Worm (Caenorhabditis elegans) whole organism, L4 larva: ENCODE data around the gene cec-3.
A peak's percentile ranks its signal among the peaks of the same experiment; 100 is the strongest.

Source experiments
- F49E8.2 ChIP-seq: sonication (generic microtip); optimal IDR thresholded peaks from 2 replicates; lab custom pipeline; 2016; ENCODE audit warnings: missing compliant biosample characterization, mild to moderate bottlenecking, missing genetic modification characterization, borderline replicate concordance
- R02D3.7 ChIP-seq: fragments of 150-350 bp; sonication (generic microtip); optimal IDR thresholded peaks from 3 replicates; lab custom pipeline; 2014; ENCODE audit warnings: missing biosample characterization, missing genetic modification characterization
- T20F7.1 ChIP-seq: fragments of 200-800 bp; sonication (Bioruptor generic); optimal IDR thresholded peaks from 2 replicates; lab custom pipeline; 2018; ENCODE audit warnings: mild to moderate bottlenecking, missing genetic modification characterization, missing compliant biosample characterization
- Y75B8A.6 ChIP-seq: fragments of 200-800 bp; sonication (Bioruptor generic); IDR thresholded peaks from 2 replicates; pipeline ENCODE4 v1.3.6; 2022; ENCODE audit warnings: missing genetic modification reagents, missing genetic modification characterization, missing compliant biosample characterization
- aha-1 ChIP-seq: fragments of 150-350 bp; peaks from one replicate; lab custom pipeline; 2014; ENCODE audit warnings: missing biosample characterization, missing genetic modification characterization
- ama-1 ChIP-seq: fragments of 150-350 bp; optimal IDR thresholded peaks from 2 replicates; lab custom pipeline; 2014; ENCODE audit warnings: inconsistent platforms, mixed read lengths
- arid-1 ChIP-seq: fragments of 200-800 bp; sonication (Bioruptor generic); conservative IDR thresholded peaks from 2 replicates; pipeline ENCODE4 v1.3.6; 2022; ENCODE audit warnings: missing genetic modification reagents, missing genetic modification characterization, missing compliant biosample characterization
- ceh-32 ChIP-seq: sonication (generic microtip); optimal IDR thresholded peaks from 2 replicates; lab custom pipeline; 2016; ENCODE audit warnings: mild to moderate bottlenecking, missing genetic modification characterization, missing compliant biosample characterization; ENCODE audit not compliant: poor library complexity
- ceh-62 ChIP-seq: sonication (generic microtip); optimal IDR thresholded peaks from 2 replicates; lab custom pipeline; 2017; ENCODE audit warnings: missing biosample characterization, missing genetic modification characterization
- ces-1 ChIP-seq: fragments of 150-350 bp; sonication (generic microtip); optimal IDR thresholded peaks from 4 replicates; lab custom pipeline; 2014; ENCODE audit warnings: missing biosample characterization, missing genetic modification reagents, missing genetic modification characterization
- daf-12 ChIP-seq: fragments of 150-350 bp; optimal IDR thresholded peaks from 2 replicates; lab custom pipeline; 2014; ENCODE audit warnings: missing biosample characterization, missing genetic modification reagents, missing genetic modification characterization
- gei-8 ChIP-seq: fragments of 200-800 bp; sonication (Bioruptor generic); optimal IDR thresholded peaks from 2 replicates; lab custom pipeline; 2018; ENCODE audit warnings: mild to moderate bottlenecking, missing genetic modification characterization, missing compliant biosample characterization
- hif-1 ChIP-seq, 2 experiments: sonication (generic microtip); optimal IDR thresholded peaks; 2 replicates each; lab custom pipeline; 2016 to 2017; ENCODE audit warnings: missing compliant biosample characterization in 2 of 2, missing genetic modification characterization in 2 of 2, missing genetic modification reagents in 2 of 2, missing genotype in 2 of 2, mild to moderate bottlenecking in 1 of 2
- hlh-30 ChIP-seq: sonication (generic microtip); optimal IDR thresholded peaks from 2 replicates; lab custom pipeline; 2017; ENCODE audit warnings: antibody characterized with exemption, mild to moderate bottlenecking, missing genetic modification characterization, missing compliant biosample characterization; ENCODE audit not compliant: insufficient read depth
- lin-1 ChIP-seq: fragments of 200-800 bp; sonication (Bioruptor generic); IDR thresholded peaks from 2 replicates; pipeline ENCODE4 v1.3.6; 2022; ENCODE audit warnings: missing genetic modification reagents, missing genetic modification characterization, missing compliant biosample characterization
- lin-38 ChIP-seq: fragments of 200-800 bp; sonication (Bioruptor generic); IDR thresholded peaks from 2 replicates; pipeline ENCODE4 v1.3.6; 2022; ENCODE audit warnings: missing genetic modification reagents, missing genetic modification characterization, missing compliant biosample characterization
- lsy-2 ChIP-seq, 2 experiments: fragments of 150-350 bp in 1 of 2; sonication (generic microtip) in 1 of 2; optimal IDR thresholded peaks; 2 replicates each; lab custom pipeline; 2014 to 2017; ENCODE audit warnings: missing biosample characterization in 2 of 2, missing genetic modification characterization in 2 of 2
- madf-9 ChIP-seq: fragments of 200-800 bp; sonication (Bioruptor generic); conservative IDR thresholded peaks from 2 replicates; pipeline ENCODE4 v1.3.6; 2022; ENCODE audit warnings: missing genetic modification reagents, missing genetic modification characterization, missing compliant biosample characterization
- mxl-2 ChIP-seq: fragments of 200-800 bp; sonication (Bioruptor generic); conservative IDR thresholded peaks from 2 replicates; pipeline ENCODE4 v1.3.6; 2022; ENCODE audit warnings: missing genetic modification reagents, missing genetic modification characterization, missing compliant biosample characterization
- mxl-3 ChIP-seq: fragments of 200-800 bp; sonication (Bioruptor generic); optimal IDR thresholded peaks from 2 replicates; lab custom pipeline; 2018; ENCODE audit warnings: mild to moderate bottlenecking, missing genetic modification characterization, missing compliant biosample characterization
- nhr-10 ChIP-seq: fragments of 150-350 bp; optimal IDR thresholded peaks from 2 replicates; lab custom pipeline; 2014; ENCODE audit warnings: missing biosample characterization, missing genetic modification characterization
- nhr-28 ChIP-seq: fragments of 150-350 bp; optimal IDR thresholded peaks from 2 replicates; lab custom pipeline; 2014; ENCODE audit warnings: missing biosample characterization, missing genetic modification characterization
- nhr-41 ChIP-seq: fragments of 200-800 bp; sonication (Bioruptor generic); IDR thresholded peaks from 2 replicates; pipeline ENCODE4 v1.3.6; 2022; ENCODE audit warnings: missing genetic modification reagents, missing genetic modification characterization, missing compliant biosample characterization
- nhr-76 ChIP-seq: fragments of 150-350 bp; optimal IDR thresholded peaks from 2 replicates; lab custom pipeline; 2014; ENCODE audit warnings: missing biosample characterization, missing genetic modification characterization
- nhr-77 ChIP-seq: fragments of 150-350 bp; optimal IDR thresholded peaks from 2 replicates; lab custom pipeline; 2014; ENCODE audit warnings: missing biosample characterization, missing genetic modification characterization
- pqm-1 ChIP-seq: sonication (generic microtip); optimal IDR thresholded peaks from 2 replicates; lab custom pipeline; 2017; ENCODE audit warnings: missing biosample characterization, missing genetic modification characterization
- rbr-2 ChIP-seq: sonication (generic microtip); optimal IDR thresholded peaks from 2 replicates; lab custom pipeline; 2016; ENCODE audit warnings: missing genotype, missing genetic modification characterization, missing compliant biosample characterization
- saeg-2 ChIP-seq: fragments of 200-800 bp; sonication (Bioruptor generic); IDR thresholded peaks from 2 replicates; pipeline ENCODE4 v1.3.6; 2022; ENCODE audit warnings: missing genetic modification reagents, missing genetic modification characterization, missing compliant biosample characterization
- sdz-12 ChIP-seq: fragments of 200-800 bp; sonication (Bioruptor generic); optimal IDR thresholded peaks from 2 replicates; lab custom pipeline; 2018; ENCODE audit warnings: mild to moderate bottlenecking, missing genetic modification characterization, missing compliant biosample characterization
- skn-1 ChIP-seq: fragments of 150-350 bp; optimal IDR thresholded peaks from 2 replicates; lab custom pipeline; 2014; ENCODE audit warnings: missing biosample characterization, missing genetic modification characterization
- snpc-1.2 ChIP-seq: fragments of 200-800 bp; sonication (Bioruptor generic); IDR thresholded peaks from 2 replicates; pipeline ENCODE4 v1.3.6; 2022; ENCODE audit warnings: missing genetic modification reagents, missing genetic modification characterization, missing compliant biosample characterization
- snpc-4 ChIP-seq: fragments of 150-350 bp; optimal IDR thresholded peaks from 2 replicates; lab custom pipeline; 2014; ENCODE audit warnings: missing biosample characterization, missing genetic modification characterization
- tra-1 ChIP-seq: fragments of 200-800 bp; sonication (Bioruptor generic); IDR thresholded peaks from 2 replicates; pipeline ENCODE4 v1.3.6; 2022; ENCODE audit warnings: missing genetic modification reagents, missing genetic modification characterization, missing compliant biosample characterization
- unc-130 ChIP-seq: sonication (generic microtip); optimal IDR thresholded peaks from 2 replicates; lab custom pipeline; 2016; ENCODE audit warnings: missing genetic modification reagents, missing genetic modification characterization, missing compliant biosample characterization
- unc-62 ChIP-seq, 3 experiments: fragments of 150-350 bp in 1 of 3; sonication (generic microtip); optimal IDR thresholded peaks in 2 of 3; peaks in 1 of 3; 1 replicate in 1 of 3; 2 replicates in 2 of 3; lab custom pipeline; 2014 to 2017; ENCODE audit warnings: missing biosample characterization in 3 of 3, missing genetic modification characterization in 3 of 3, missing genetic modification reagents in 3 of 3, missing genotype in 1 of 3
- vab-7 ChIP-seq: fragments of 200-800 bp; sonication (Bioruptor generic); IDR thresholded peaks from 2 replicates; pipeline ENCODE4 v1.3.6; 2022; ENCODE audit warnings: missing genetic modification reagents, missing genetic modification characterization, missing compliant biosample characterization
- zag-1 ChIP-seq: fragments of 150-350 bp; optimal IDR thresholded peaks from 2 replicates; lab custom pipeline; 2014; ENCODE audit warnings: missing biosample characterization, missing genetic modification characterization
- zip-11 ChIP-seq: fragments of 200-800 bp; sonication (Bioruptor generic); IDR thresholded peaks from 2 replicates; pipeline ENCODE4 v1.3.6; 2022; ENCODE audit warnings: missing genetic modification characterization, missing compliant biosample characterization

The cec-3 gene

ce11 chrII:7900762-7901161 lies 43.4 kb upstream of the cec-3 start:
- TF ChIP-seq mxl-3 (no peak), aha-1 (peak; percentile 92)

- TF ChIP-seq lin-38 (GFP tag; lab: Robert Waterston, UW) (0 out of 2 replicates have a peak, but pooled peaks have one; percentile 32), nhr-28 (tag; lab: Kevin White, UChicago) (no peak), arid-1 (0 out of 2 replicates have a peak, but pooled peaks have one; percentile 45), gei-8 (no peak), ama-1 (lab: Kevin White, UChicago) (peak; percentile 8), unc-62 (GFP tag; optimal IDR thresholded peaks at IDR 0.05 in 1 of 2; lab: Kevin White, UChicago) (peak in 1 of 2 experiments; percentile 61), unc-62 (tag; optimal IDR thresholded peaks at IDR 0.05; lab: Kevin White, UChicago) (no peak)
- TF ChIP-seq, all 104 proteins: peak for 4
Measured at ce11 chrII:7900190-7900672, 42.8 kb upstream of the cec-3 start, which contains the start of gene rev-1. TSS of gene rev-1 (plus strand) at chrII:7900622.

- TF ChIP-seq unc-62 (GFP tag; optimal IDR thresholded peaks at IDR 0.05 in 1 of 2; lab: Kevin White, UChicago) (peak in 1 of 2 experiments; percentile 98), unc-62 (tag; optimal IDR thresholded peaks at IDR 0.05; lab: Kevin White, UChicago) (no peak), hlh-30 (tag; lab: Kevin White, UChicago) (peak; percentile 19), vab-7 (GFP tag; lab: Robert Waterston, UW) (no peak), ceh-32 (tag; lab: Kevin White, UChicago) (no peak), madf-9 (GFP tag; lab: Robert Waterston, UW) (0 out of 2 replicates have a peak, but pooled peaks have one; percentile 36), F49E8.2 (tag; lab: Kevin White, UChicago) (no peak), ama-1 (lab: Kevin White, UChicago) (no peak), T20F7.1 (GFP tag; lab: Kevin White, UChicago) (peak; percentile 1), Y75B8A.6 (no peak), snpc-1.2 (no peak), lsy-2 (tag; optimal IDR thresholded peaks at IDR 0.05; lab: Kevin White, UChicago) (peak in 1 of 2 experiments; percentile 0), ces-1 (GFP tag; lab: Kevin White, UChicago) (no peak)
Measured at ce11 chrII:7895190-7895589, 37.8 kb upstream of the cec-3 start.

- no peak for TF ChIP-seq rbr-2
- TF ChIP-seq unc-62 (GFP tag; optimal IDR thresholded peaks at IDR 0.05 in 1 of 2; lab: Kevin White, UChicago), result peak in 1 of 2 experiments; percentile 68
- no peak for TF ChIP-seq unc-62 (tag; optimal IDR thresholded peaks at IDR 0.05; lab: Kevin White, UChicago)
- TF ChIP-seq lin-1 (GFP tag; lab: Robert Waterston, UW), result no peak
- TF ChIP-seq aha-1, result peak; percentile 78
- no peak for TF ChIP-seq hif-1 (tag; optimal IDR thresholded peaks at IDR 0.05; lab: Kevin White, UChicago)
- no peak for TF ChIP-seq mxl-2 (GFP tag; lab: Robert Waterston, UW)
Measured at ce11 chrII:7893648-7894047, 36.2 kb upstream of the cec-3 start.

ce11 chrII:7892761-7893272 lies 35.4 kb upstream of the cec-3 start, which contains the start of gene ptc-1:
TSS of gene ptc-1 (plus strand) at chrII:7893222.
- TF ChIP-seq snpc-1.2 (no peak), unc-130 (peak; percentile 25)

ce11 chrII:7891869-7892615 lies 34.6 kb upstream of the cec-3 start:
- no peak for TF ChIP-seq zag-1 (tag; lab: Kevin White, UChicago)
- peak; percentile 14 for TF ChIP-seq nhr-77 (tag; lab: Kevin White, UChicago)
- no peak for TF ChIP-seq R02D3.7
- no peak for TF ChIP-seq nhr-76
- no peak for TF ChIP-seq unc-130
- TF ChIP-seq sdz-12 (GFP tag; lab: Kevin White, UChicago), result no peak
- TF ChIP-seq nhr-28 (tag; lab: Kevin White, UChicago), result peak; percentile 31
- no peak for TF ChIP-seq saeg-2 (GFP tag; lab: Robert Waterston, UW)
- peak; percentile 56 for TF ChIP-seq pqm-1 (tag; lab: Kevin White, UChicago)
- no peak for TF ChIP-seq T20F7.1 (GFP tag; lab: Kevin White, UChicago)
- TF ChIP-seq zip-11 (GFP tag; lab: Robert Waterston, UW), result no peak
- no peak for TF ChIP-seq snpc-4 (tag; lab: Kevin White, UChicago)
- TF ChIP-seq daf-12, result no peak
- no peak for TF ChIP-seq nhr-10 (tag; lab: Kevin White, UChicago)
- no peak for TF ChIP-seq tra-1 (GFP tag; lab: Robert Waterston, UW)
- peak; percentile 80; the same call in 1 of the 2 replicates for TF ChIP-seq nhr-41 (GFP tag; lab: Robert Waterston, UW)
- TF ChIP-seq ceh-62 (tag; lab: Kevin White, UChicago), result no peak
- no peak for TF ChIP-seq skn-1 (tag; lab: Kevin White, UChicago)
